Fruit fly (Drosophila melanogaster): Measurements from ENCODE around the gene Npc2g.

Npc2g gene

dm6 chr3R:30764121-30764520 lies 19.1 kb upstream of the Npc2g start:
- TF ChIP-seq noc (tag; optimal IDR thresholded peaks at IDR 0.05) = no peak

- TF ChIP-seq noc (tag; optimal IDR thresholded peaks at IDR 0.05) = no peak
These were observed 17.2 kb upstream of the Npc2g start for dm6 chr3R:30762230-30762629.

- no peak for TF ChIP-seq noc (tag; optimal IDR thresholded peaks at IDR 0.05)
These were observed 16.1 kb upstream of the Npc2g start for dm6 chr3R:30761140-30761539.

- no peak for TF ChIP-seq noc (tag; optimal IDR thresholded peaks at IDR 0.05)
These were observed 14.0 kb upstream of the Npc2g start for dm6 chr3R:30758725-30759714.

dm6 chr3R:30756191-30756590 lies 11.1 kb upstream of the Npc2g start:
- TF ChIP-seq noc (tag; optimal IDR thresholded peaks at IDR 0.05) = no peak

- TF ChIP-seq noc (tag; optimal IDR thresholded peaks at IDR 0.05) = no peak
These were observed 9.6 kb upstream of the Npc2g start for dm6 chr3R:30754488-30755223.

- no peak for TF ChIP-seq noc (tag; optimal IDR thresholded peaks at IDR 0.05)
These were observed 5.8 kb upstream of the Npc2g start for dm6 chr3R:30750898-30751297.

dm6 chr3R:30747039-30747438 lies 2.0 kb upstream of the Npc2g start:
- no peak for TF ChIP-seq noc (tag; optimal IDR thresholded peaks at IDR 0.05)

dm6 chr3R:30746190-30746589 lies 1.1 kb upstream of the Npc2g start, which contains the start of gene Npc2h:
Gene Npc2h (minus strand): TSS chr3R:30746290.
- TF ChIP-seq noc (tag; optimal IDR thresholded peaks at IDR 0.05) = no peak

dm6 chr3R:30742580-30742979 lies 2.5 kb downstream of the Npc2g start, which contains the start of gene CG15543:
Gene CG15543 (plus strand): TSS chr3R:30742880.
- no peak for TF ChIP-seq noc (tag; optimal IDR thresholded peaks at IDR 0.05)

- TF ChIP-seq noc (tag; optimal IDR thresholded peaks at IDR 0.05) = no peak
These were observed 3.7 kb downstream of the Npc2g start for dm6 chr3R:30741371-30741770.

- TF ChIP-seq noc (tag; optimal IDR thresholded peaks at IDR 0.05) = no peak
These were observed 10.0 kb downstream of the Npc2g start for dm6 chr3R:30735047-30735446.

dm6 chr3R:30734576-30734975 lies 10.5 kb downstream of the Npc2g start:
- no peak for TF ChIP-seq noc (tag; optimal IDR thresholded peaks at IDR 0.05)

dm6 chr3R:30733081-30733480 lies 12.0 kb downstream of the Npc2g start:
- TF ChIP-seq noc (tag; optimal IDR thresholded peaks at IDR 0.05) = no peak

dm6 chr3R:30731065-30731464 lies 14.0 kb downstream of the Npc2g start, which contains the start of gene CG11313:
Gene CG11313 (minus strand): TSS chr3R:30731165.
- no peak for TF ChIP-seq noc (tag; optimal IDR thresholded peaks at IDR 0.05)

- TF ChIP-seq noc (tag; optimal IDR thresholded peaks at IDR 0.05) = no peak
These were observed 16.1 kb downstream of the Npc2g start for dm6 chr3R:30729013-30729412.

- TF ChIP-seq noc (tag; optimal IDR thresholded peaks at IDR 0.05) = no peak
These were observed 19.3 kb downstream of the Npc2g start, which contains the start of gene eIF4H2 for dm6 chr3R:30725787-30726186. Gene eIF4H2 (plus strand): TSS chr3R:30726087.

Measured in whole organism, larva.